Worm (Caenorhabditis elegans): ENCODE results near the gene ZK262.19.

DNA sequence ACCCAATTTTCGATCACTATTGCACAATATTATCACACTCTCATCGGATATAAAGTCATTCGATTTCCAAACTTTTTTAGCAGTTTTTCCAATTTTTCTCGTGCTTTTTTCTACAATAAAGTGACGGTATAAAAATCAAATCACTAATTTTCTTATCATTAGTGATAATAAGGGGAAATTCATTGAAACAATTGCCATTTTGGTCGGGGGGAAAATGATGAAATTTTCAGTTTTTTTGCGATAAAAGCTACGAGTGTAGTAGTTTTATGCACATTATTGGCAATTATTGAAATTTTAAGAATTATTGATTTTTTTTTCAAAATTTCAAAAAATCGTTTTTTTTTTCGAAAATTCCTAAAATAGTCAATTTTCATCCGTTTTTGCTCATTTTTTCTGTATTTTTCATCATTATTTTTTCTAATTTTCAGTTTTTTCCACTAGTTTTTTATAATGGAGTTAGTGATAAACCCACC, 37.0 kb upstream of the ZK262.19 start, which contains the start of gene ZK228.4:
- TF ChIP-seq nhr-12 (tag; optimal IDR thresholded peaks at IDR 0.05) (no peak), Y55F3AM.14 (GFP tag; optimal IDR thresholded peaks at IDR 0.05) (no peak), elt-1 (tag; optimal IDR thresholded peaks at IDR 0.05) (no peak), fos-1 (tag; optimal IDR thresholded peaks at IDR 0.05) (peak; percentile 63), nhr-77 (tag; optimal IDR thresholded peaks at IDR 0.05) (no peak), alr-1 (tag; optimal IDR thresholded peaks at IDR 0.05) (no peak), mdl-1 (tag; optimal IDR thresholded peaks at IDR 0.05) (no peak), elt-3 (tag; optimal IDR thresholded peaks at IDR 0.05) (no peak), ama-1 (optimal IDR thresholded peaks at IDR 0.05) (no peak), zag-1 (tag; optimal IDR thresholded peaks at IDR 0.05) (no peak), lsy-2 (tag; optimal IDR thresholded peaks at IDR 0.05) (no peak), unc-39 (tag; optimal IDR thresholded peaks at IDR 0.05) (no peak)
